Worm (Caenorhabditis elegans) whole organism, L2 larva: ENCODE measurements around the gene C14A11.9.

Source experiments
- ZK546.5 ChIP-seq: sonication (generic microtip); optimal IDR thresholded peaks from 2 replicates; lab custom pipeline; 2017; ENCODE audit warnings: missing biosample characterization, missing genetic modification characterization
- aly-2 ChIP-seq: fragments of 150-350 bp; optimal IDR thresholded peaks from 2 replicates; lab custom pipeline; 2014; ENCODE audit warnings: missing biosample characterization, missing genetic modification characterization
- blmp-1 ChIP-seq: sonication (generic microtip); optimal IDR thresholded peaks from 2 replicates; lab custom pipeline; 2017; ENCODE audit warnings: missing genetic modification characterization, mild to moderate bottlenecking, missing compliant biosample characterization, antibody characterized with exemption, moderate library complexity; ENCODE audit not compliant: insufficient read depth
- mab-5 ChIP-seq: fragments of 150-350 bp; optimal IDR thresholded peaks from 2 replicates; lab custom pipeline; 2014; ENCODE audit warnings: missing biosample characterization, missing genetic modification characterization
- nhr-10 ChIP-seq: sonication (generic microtip); optimal IDR thresholded peaks from 2 replicates; lab custom pipeline; 2017; ENCODE audit warnings: missing biosample characterization, missing genetic modification characterization
- nhr-21 ChIP-seq: fragments of 150-350 bp; optimal IDR thresholded peaks from 2 replicates; lab custom pipeline; 2014; ENCODE audit warnings: missing biosample characterization, missing genetic modification characterization
- nhr-77 ChIP-seq: fragments of 150-350 bp; optimal IDR thresholded peaks from 2 replicates; lab custom pipeline; 2014; ENCODE audit warnings: missing biosample characterization, missing genetic modification characterization
- sma-9 ChIP-seq, 2 experiments: fragments of 150-350 bp in 1 of 2; sonication (generic microtip) in 1 of 2; optimal IDR thresholded peaks; 2 replicates each; lab custom pipeline; 2014 to 2016; ENCODE audit warnings: missing genetic modification characterization in 2 of 2, mild to moderate bottlenecking in 1 of 2, missing biosample characterization in 1 of 2, missing compliant biosample characterization in 1 of 2, missing genetic modification reagents in 1 of 2, moderate library complexity in 1 of 2
- snpc-4 ChIP-seq: fragments of 150-350 bp; optimal IDR thresholded peaks from 2 replicates; lab custom pipeline; 2014; ENCODE audit warnings: missing biosample characterization, missing genetic modification characterization
- ztf-1 ChIP-seq: fragments of 200-800 bp; sonication (Bioruptor generic); conservative IDR thresholded peaks from 2 replicates; pipeline ENCODE4 v1.3.6; 2022; ENCODE audit warnings: missing genetic modification characterization, missing compliant biosample characterization
- ztf-11 ChIP-seq: sonication (generic microtip); optimal IDR thresholded peaks from 2 replicates; lab custom pipeline; 2017; ENCODE audit warnings: missing biosample characterization, missing genetic modification characterization

DNA sequence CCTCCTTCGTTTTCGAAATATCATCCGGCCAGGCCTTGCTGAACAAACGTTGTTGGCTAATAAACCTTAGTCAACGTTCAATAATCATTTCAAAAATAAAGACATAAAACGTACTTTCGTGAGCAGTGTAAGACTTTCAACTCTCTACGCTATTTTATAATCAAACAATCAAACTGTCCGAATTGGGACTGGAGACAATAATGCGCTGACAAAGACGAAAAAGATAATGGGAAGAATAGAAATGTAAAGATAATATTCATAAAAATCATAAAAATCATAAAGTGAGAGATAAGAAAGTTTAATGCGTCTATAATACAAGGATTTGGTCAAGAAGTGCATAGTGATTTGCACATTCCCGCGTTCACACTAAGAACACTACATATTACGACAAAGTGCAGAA, 32.3 kb upstream of the C14A11.9 start:
- TF ChIP-seq blmp-1 (tag; lab: Kevin White, UChicago): no peak
- TF ChIP-seq ztf-1 (GFP tag; lab: Robert Waterston, UW): no peak
- no peak for TF ChIP-seq sma-9 (GFP tag; optimal IDR thresholded peaks at IDR 0.05; lab: Kevin White, UChicago)
- TF ChIP-seq sma-9 (tag; optimal IDR thresholded peaks at IDR 0.05; lab: Kevin White, UChicago): no peak
- no peak for TF ChIP-seq mab-5
- TF ChIP-seq nhr-77 (tag; lab: Kevin White, UChicago): no peak
- no peak for TF ChIP-seq nhr-10 (tag; lab: Kevin White, UChicago)
- no peak for TF ChIP-seq snpc-4 (tag; lab: Kevin White, UChicago)
- no peak for TF ChIP-seq aly-2
- TF ChIP-seq ZK546.5 (tag; lab: Kevin White, UChicago): no peak
- no peak for TF ChIP-seq ztf-11 (tag; lab: Kevin White, UChicago)
- TF ChIP-seq nhr-21 (tag; lab: Kevin White, UChicago): no peak
